Fruit fly (Drosophila melanogaster) whole organism, embryonic: ENCODE results near the gene CG43203.
A peak's percentile ranks its signal among the peaks of the same experiment; 100 is the strongest.

Experiments used
- CG10209 ChIP-seq: fragments of 200-800 bp; sonication (Bioruptor generic); optimal IDR thresholded peaks from 3 replicates; lab custom pipeline; 2017; ENCODE audit warnings: missing biosample characterization, mild to moderate bottlenecking, missing genetic modification characterization, missing genetic modification reagents
- CG10267 ChIP-seq: fragments of 200-800 bp; sonication (Bioruptor generic); optimal IDR thresholded peaks from 2 replicates; lab custom pipeline; 2018; ENCODE audit warnings: missing biosample characterization, mild to moderate bottlenecking, missing genetic modification characterization, moderate library complexity
- CG11247 ChIP-seq: fragments of 200-800 bp; sonication (Bioruptor generic); IDR thresholded peaks from 2 replicates; pipeline ENCODE4 v1.3.6; 2022; ENCODE audit warnings: missing biosample characterization, missing genetic modification characterization
- CG12391 ChIP-seq: fragments of 200-800 bp; sonication (Bioruptor generic); optimal IDR thresholded peaks from 3 replicates; lab custom pipeline; 2018; ENCODE audit warnings: missing biosample characterization, mild to moderate bottlenecking, missing genetic modification characterization, moderate library complexity
- CG16815 ChIP-seq: fragments of 200-800 bp; sonication (Bioruptor generic); optimal IDR thresholded peaks from 3 replicates; lab custom pipeline; 2017; ENCODE audit warnings: missing biosample characterization, mild to moderate bottlenecking, missing genetic modification characterization
- CG18262 ChIP-seq: fragments of 200-800 bp; optimal IDR thresholded peaks from 3 replicates; lab custom pipeline; 2019; ENCODE audit warnings: missing biosample characterization, mild to moderate bottlenecking, missing genetic modification characterization, moderate library complexity
- CG2202 ChIP-seq: fragments of 200-800 bp; sonication (Bioruptor generic); optimal IDR thresholded peaks from 2 replicates; lab custom pipeline; 2018; ENCODE audit warnings: missing biosample characterization, mild to moderate bottlenecking, missing genetic modification characterization
- CG31224 ChIP-seq: fragments of 200-800 bp; sonication (Bioruptor generic); IDR thresholded peaks from 2 replicates; pipeline ENCODE4 v1.3.6; 2022; ENCODE audit warnings: missing biosample characterization, missing genetic modification characterization
- CG31388 ChIP-seq: fragments of 200-800 bp; sonication (Bioruptor generic); optimal IDR thresholded peaks from 2 replicates; lab custom pipeline; 2016; ENCODE audit warnings: missing biosample characterization, missing genetic modification characterization
- CG3726 ChIP-seq: fragments of 200-800 bp; sonication (Bioruptor generic); IDR thresholded peaks from 3 replicates; pipeline ENCODE4, ENCODE4 v1.3.6; 2022; ENCODE audit warnings: missing biosample characterization, missing genetic modification characterization
- CG4282 ChIP-seq: fragments of 200-800 bp; sonication (Bioruptor generic); optimal IDR thresholded peaks from 2 replicates; lab custom pipeline; 2016; ENCODE audit warnings: missing biosample characterization, missing genetic modification characterization
- CG4820 ChIP-seq: fragments of 200-800 bp; sonication (Bioruptor generic); optimal IDR thresholded peaks from 3 replicates; lab custom pipeline; 2016; ENCODE audit warnings: missing biosample characterization, missing genetic modification characterization
- CG6854 ChIP-seq: fragments of 200-800 bp; sonication (Bioruptor generic); optimal IDR thresholded peaks from 3 replicates; lab custom pipeline; 2017; ENCODE audit warnings: missing biosample characterization, mild to moderate bottlenecking, missing genetic modification characterization
- CG7271 ChIP-seq: fragments of 200-800 bp; sonication (Bioruptor generic); optimal IDR thresholded peaks from 2 replicates; lab custom pipeline; 2018; ENCODE audit warnings: missing biosample characterization, mild to moderate bottlenecking, missing genetic modification characterization, moderate library complexity
- CG7963 ChIP-seq: fragments of 200-800 bp; sonication (Bioruptor generic); IDR thresholded peaks from 3 replicates; pipeline ENCODE4 v1.3.6; 2022; ENCODE audit warnings: missing biosample characterization, missing genetic modification characterization; ENCODE audit not compliant: partially characterized antibody
- CG8290 ChIP-seq, 3 experiments: fragments of 200-800 bp; sonication (Bioruptor generic); optimal IDR thresholded peaks; 2 replicates each; lab custom pipeline; 2016 to 2019; ENCODE audit warnings: missing biosample characterization in 3 of 3, missing genetic modification characterization in 3 of 3, mild to moderate bottlenecking in 2 of 3, moderate library complexity in 1 of 3
- CG8388 ChIP-seq: fragments of 200-800 bp; sonication (Bioruptor generic); optimal IDR thresholded peaks from 2 replicates; lab custom pipeline; 2019; ENCODE audit warnings: missing biosample characterization, mild to moderate bottlenecking, missing genetic modification characterization, moderate library complexity
- CG8765 ChIP-seq: fragments of 200-800 bp; sonication (Bioruptor generic); IDR thresholded peaks from 2 replicates; pipeline ENCODE4 v1.3.6; 2022; ENCODE audit warnings: missing biosample characterization, missing genetic modification characterization
- CG9437 ChIP-seq: fragments of 200-800 bp; sonication (Bioruptor generic); optimal IDR thresholded peaks from 2 replicates; lab custom pipeline; 2018; ENCODE audit warnings: missing biosample characterization, mild to moderate bottlenecking, missing genetic modification characterization
- CG9727 ChIP-seq: fragments of 200-800 bp; sonication (Bioruptor generic); optimal IDR thresholded peaks from 3 replicates; lab custom pipeline; 2017; ENCODE audit warnings: missing biosample characterization, mild to moderate bottlenecking, missing genetic modification characterization
- D ChIP-seq, 2 experiments: fragments of 200-800 bp in 1 of 2; fragments of >200 bp in 1 of 2; sonication (Bioruptor generic) in 1 of 2; optimal IDR thresholded peaks; 2 replicates in 1 of 2; 3 replicates in 1 of 2; lab custom pipeline; 2017; ENCODE audit warnings: mild to moderate bottlenecking in 1 of 2, missing biosample characterization in 1 of 2, missing genetic modification characterization in 1 of 2, missing genetic modification reagents in 1 of 2
- Elba2 ChIP-seq: fragments of 200-800 bp; sonication (Bioruptor generic); optimal IDR thresholded peaks from 3 replicates; lab custom pipeline; 2016; ENCODE audit warnings: missing biosample characterization, missing genetic modification characterization
- GATAe ChIP-seq: fragments of 200-800 bp; sonication (Bioruptor generic); conservative IDR thresholded peaks from 2 replicates; pipeline ENCODE4 v1.3.6; 2022; ENCODE audit warnings: missing biosample characterization, missing genetic modification characterization
- Gsc ChIP-seq: fragments of 200-800 bp; sonication (Bioruptor generic); IDR thresholded peaks from 2 replicates; pipeline ENCODE4 v1.3.6; 2022; ENCODE audit warnings: missing biosample characterization, missing genetic modification characterization
- Kr ChIP-seq: fragments of 200-800 bp; sonication (Bioruptor generic); optimal IDR thresholded peaks from 2 replicates; lab custom pipeline; 2017; ENCODE audit warnings: missing biosample characterization, mild to moderate bottlenecking, missing genetic modification characterization
- Lpt ChIP-seq: fragments of >200 bp; optimal IDR thresholded peaks from 2 replicates; lab custom pipeline; 2018; ENCODE audit warnings: missing biosample characterization, missing genetic modification characterization
- TFAM ChIP-seq: fragments of 200-800 bp; sonication (Bioruptor generic); optimal IDR thresholded peaks from 2 replicates; lab custom pipeline; 2017; ENCODE audit warnings: missing biosample characterization, missing genetic modification characterization, inconsistent platforms
- Xbp1 ChIP-seq: fragments of 200-800 bp; sonication (Bioruptor generic); optimal IDR thresholded peaks from 3 replicates; lab custom pipeline; 2016; ENCODE audit warnings: missing biosample characterization, mild to moderate bottlenecking, missing genetic modification characterization
- ara ChIP-seq: fragments of 200-800 bp; sonication (Bioruptor generic); IDR thresholded peaks from 2 replicates; pipeline ENCODE4 v1.3.6; 2022; ENCODE audit warnings: missing biosample characterization, missing genetic modification characterization
- caup ChIP-seq: fragments of 200-800 bp; sonication (Bioruptor generic); optimal IDR thresholded peaks from 3 replicates; lab custom pipeline; 2017; ENCODE audit warnings: missing biosample characterization, mild to moderate bottlenecking, missing genetic modification characterization, moderate library complexity; ENCODE audit not compliant: severe bottlenecking
- chif ChIP-seq, 2 experiments: fragments of 200-800 bp; sonication (Bioruptor generic); optimal IDR thresholded peaks; 3 replicates each; lab custom pipeline; 2016; ENCODE audit warnings: missing biosample characterization in 2 of 2, missing genetic modification characterization in 2 of 2
- chn ChIP-seq: fragments of 200-800 bp; sonication (Bioruptor generic); optimal IDR thresholded peaks from 2 replicates; lab custom pipeline; 2016; ENCODE audit warnings: missing biosample characterization, missing genetic modification characterization
- dmrt99B ChIP-seq: fragments of 200-800 bp; sonication (Bioruptor generic); optimal IDR thresholded peaks from 2 replicates; lab custom pipeline; 2018; ENCODE audit warnings: missing biosample characterization, mild to moderate bottlenecking, missing genetic modification characterization, moderate library complexity
- exex ChIP-seq: fragments of 200-800 bp; sonication (Bioruptor generic); optimal IDR thresholded peaks from 4 replicates; lab custom pipeline; 2018; ENCODE audit warnings: missing biosample characterization, mild to moderate bottlenecking, missing genetic modification characterization, moderate library complexity
- gem ChIP-seq: fragments of 200-800 bp; sonication (Bioruptor generic); optimal IDR thresholded peaks from 2 replicates; lab custom pipeline; 2019; ENCODE audit warnings: missing biosample characterization, mild to moderate bottlenecking, missing genetic modification characterization, moderate library complexity
- her ChIP-seq: fragments of 200-800 bp; sonication (Bioruptor generic); optimal IDR thresholded peaks from 2 replicates; lab custom pipeline; 2016; ENCODE audit warnings: missing biosample characterization, missing genetic modification characterization
- lmd ChIP-seq: fragments of 200-800 bp; sonication (Bioruptor generic); IDR thresholded peaks from 2 replicates; pipeline ENCODE4 v1.3.6; 2022; ENCODE audit warnings: missing biosample characterization, missing genetic modification characterization
- odd ChIP-seq: fragments of 200-800 bp; sonication (Bioruptor generic); optimal IDR thresholded peaks from 2 replicates; lab custom pipeline; 2017; ENCODE audit warnings: missing biosample characterization, mild to moderate bottlenecking, missing genetic modification characterization
- org-1 ChIP-seq: fragments of 200-800 bp; sonication (Bioruptor generic); optimal IDR thresholded peaks from 2 replicates; lab custom pipeline; 2017; ENCODE audit warnings: missing biosample characterization, missing genetic modification characterization
- phol ChIP-seq: fragments of 200-800 bp; sonication (Bioruptor generic); optimal IDR thresholded peaks from 3 replicates; lab custom pipeline; 2018; ENCODE audit warnings: missing biosample characterization, mild to moderate bottlenecking, missing genetic modification characterization, moderate library complexity
- prd ChIP-seq, 3 experiments: fragments of >200 bp in 2 of 3; fragments of 200-800 bp in 1 of 3; sonication (Bioruptor generic) in 1 of 3; optimal IDR thresholded peaks in 2 of 3; IDR thresholded peaks in 1 of 3; 2 replicates in 2 of 3; 3 replicates in 1 of 3; pipeline versions ENCODE4 v1.3.6 to Lab custom; 2017 to 2022; ENCODE audit warnings: missing biosample characterization in 1 of 3, missing genetic modification characterization in 1 of 3
- pros ChIP-seq: fragments of 200-800 bp; sonication (Bioruptor generic); optimal IDR thresholded peaks from 3 replicates; lab custom pipeline; 2019; ENCODE audit warnings: missing biosample characterization, mild to moderate bottlenecking, missing genetic modification characterization, moderate library complexity
- pzg ChIP-seq: fragments of 200-800 bp; sonication (Bioruptor generic); optimal IDR thresholded peaks from 3 replicates; lab custom pipeline; 2018; ENCODE audit warnings: missing biosample characterization, mild to moderate bottlenecking, missing genetic modification characterization, moderate library complexity
- ro ChIP-seq: fragments of 200-800 bp; sonication (Bioruptor generic); IDR thresholded peaks from 2 replicates; pipeline ENCODE4 v1.3.6; 2022; ENCODE audit warnings: missing biosample characterization, missing genetic modification characterization
- so ChIP-seq: fragments of 200-800 bp; sonication (Bioruptor generic); IDR thresholded peaks from 3 replicates; pipeline ENCODE4 v1.3.6; 2022; ENCODE audit warnings: missing biosample characterization, missing genetic modification characterization
- twi ChIP-seq: fragments of 200-800 bp; optimal IDR thresholded peaks from 2 replicates; lab custom pipeline; 2019; ENCODE audit warnings: missing biosample characterization, mild to moderate bottlenecking, missing genetic modification characterization, moderate library complexity
- vfl ChIP-seq: fragments of 200-800 bp; sonication (Bioruptor generic); optimal IDR thresholded peaks from 2 replicates; lab custom pipeline; 2016; ENCODE audit warnings: missing biosample characterization, missing genetic modification characterization
- zen ChIP-seq: fragments of 200-800 bp; sonication (Bioruptor generic); optimal IDR thresholded peaks from 3 replicates; lab custom pipeline; 2018; ENCODE audit warnings: missing biosample characterization, mild to moderate bottlenecking, missing genetic modification characterization, moderate library complexity
- zfh1 ChIP-seq: fragments of 200-800 bp; sonication (Bioruptor generic); IDR thresholded peaks from 3 replicates; pipeline ENCODE4 v1.3.6; 2022; ENCODE audit warnings: missing biosample characterization, missing genetic modification characterization

Gene CG43203

dm6 chr3R:19339205-19339724 lies 14.6 kb upstream of the CG43203 start:
- TF ChIP-seq ara (GFP tag; lab: Robert Waterston, UW) (peak; percentile 50; the same call in 1 of the 2 replicates), pzg (GFP tag; lab: Kevin White, UChicago) (no peak), CG4282 (GFP tag; lab: Kevin White, UChicago) (no peak), vfl (GFP tag; lab: Kevin White, UChicago) (no peak), Kr (GFP tag; lab: Kevin White, UChicago) (peak; percentile 34), CG7963 (no peak), twi (tag; lab: Kevin White, UChicago) (peak; percentile 86), CG9437 (GFP tag; lab: Kevin White, UChicago) (no peak), org-1 (GFP tag; lab: Kevin White, UChicago) (no peak), CG31224 (no peak), pros (GFP tag; lab: Kevin White, UChicago) (no peak), CG31388 (GFP tag; lab: Kevin White, UChicago) (no peak), CG6854 (GFP tag; lab: Kevin White, UChicago) (no peak), CG8290 (GFP tag; optimal IDR thresholded peaks at IDR 0.05; lab: Kevin White, UChicago) (peak; percentile 35), CG8290 (tag; optimal IDR thresholded peaks at IDR 0.05; lab: Kevin White, UChicago) (no peak), phol (tag; lab: Kevin White, UChicago) (peak; percentile 56), chif (GFP tag; optimal IDR thresholded peaks at IDR 0.05; lab: Kevin White, UChicago) (peak; percentile 16 to 56), D (optimal IDR thresholded peaks at IDR 0.05; lab: Kevin White, UChicago) (no peak), D (GFP tag; optimal IDR thresholded peaks at IDR 0.05; lab: Kevin White, UChicago) (peak; percentile 6), ro (GFP tag; lab: Robert Waterston, UW) (no peak), chn (GFP tag; lab: Kevin White, UChicago) (no peak), her (GFP tag; lab: Kevin White, UChicago) (no peak), CG18262 (peak; percentile 64), CG7271 (peak; percentile 99), so (GFP tag; lab: Robert Waterston, UW) (no peak), gem (tag; lab: Kevin White, UChicago) (peak; percentile 60), caup (no peak), Lpt (GFP tag; lab: Kevin White, UChicago) (no peak), CG12391 (tag; lab: Kevin White, UChicago) (peak; percentile 19), CG4820 (peak; percentile 30), zfh1 (GFP tag; lab: Robert Waterston, UW) (peak; percentile 75; the same call in 2 of the 3 replicates), exex (tag; lab: Kevin White, UChicago) (no peak), Gsc (GFP tag; lab: Robert Waterston, UW) (no peak), CG8765 (GFP tag; lab: Robert Waterston, UW) (peak; percentile 86), CG10267 (tag; lab: Kevin White, UChicago) (peak; percentile 55), odd (GFP tag; lab: Kevin White, UChicago) (no peak), prd (optimal IDR thresholded peaks at IDR 0.05; lab: Kevin White, UChicago) (no peak), prd (GFP tag; IDR thresholded peaks at IDR 0.05; lab: Robert Waterston, UW) (peak; percentile 97), CG8388 (GFP tag; lab: Kevin White, UChicago) (peak; percentile 26), CG3726 (GFP tag; lab: Robert Waterston, UW) (no peak), dmrt99B (no peak), CG16815 (GFP tag; lab: Kevin White, UChicago) (peak; percentile 34), Elba2 (GFP tag; lab: Kevin White, UChicago) (peak; percentile 93), CG2202 (tag; lab: Kevin White, UChicago) (peak; percentile 2), GATAe (GFP tag; lab: Robert Waterston, UW) (no peak), CG10209 (peak; percentile 34), zen (tag; lab: Kevin White, UChicago) (peak; percentile 100), CG9727 (GFP tag; lab: Kevin White, UChicago) (peak; percentile 78), Xbp1 (peak; percentile 13), TFAM (GFP tag; lab: Kevin White, UChicago) (no peak), lmd (GFP tag; lab: Robert Waterston, UW) (no peak), CG11247 (GFP tag; lab: Robert Waterston, UW) (no peak)
